Worm (Caenorhabditis elegans) whole organism, L1 larva: ENCODE results near the gene nspe-2.

Source experiments
- aha-1 ChIP-seq: fragments of 150-350 bp; optimal IDR thresholded peaks from 2 replicates; lab custom pipeline; 2014; ENCODE audit warnings: missing biosample characterization, missing genetic modification characterization
- aly-2 ChIP-seq: fragments of 150-350 bp; optimal IDR thresholded peaks from 2 replicates; lab custom pipeline; 2014; ENCODE audit warnings: missing biosample characterization, missing genetic modification characterization
- ama-1 ChIP-seq: fragments of 150-350 bp; optimal IDR thresholded peaks from 2 replicates; lab custom pipeline; 2014
- ceh-82 ChIP-seq, 3 experiments: fragments of 150-350 bp in 1 of 3; sonication (generic microtip) in 2 of 3; optimal IDR thresholded peaks; 2 replicates each; lab custom pipeline; 2014 to 2017; ENCODE audit warnings: missing biosample characterization in 3 of 3, missing genetic modification characterization in 3 of 3
- egl-27 ChIP-seq, 2 experiments: fragments of 150-350 bp in 1 of 2; sonication (generic microtip); optimal IDR thresholded peaks; 3 replicates each; lab custom pipeline; 2017 to 2018; ENCODE audit warnings: missing biosample characterization in 2 of 2, missing genetic modification characterization in 2 of 2, missing genetic modification reagents in 2 of 2
- grh-1 ChIP-seq: fragments of 200-800 bp; sonication (Bioruptor generic); IDR thresholded peaks from 2 replicates; pipeline ENCODE4 v1.3.6; 2022; ENCODE audit warnings: missing genetic modification reagents, missing genetic modification characterization, missing compliant biosample characterization
- nhr-12 ChIP-seq: sonication (generic microtip); optimal IDR thresholded peaks from 2 replicates; lab custom pipeline; 2017; ENCODE audit warnings: missing biosample characterization, missing genetic modification characterization
- ztf-11 ChIP-seq, 2 experiments: sonication (generic microtip); optimal IDR thresholded peaks; 2 replicates each; lab custom pipeline; 2016 to 2017; ENCODE audit warnings: missing genetic modification characterization in 2 of 2, missing biosample characterization in 1 of 2, missing compliant biosample characterization in 1 of 2

ce11 chrII:12634749-12635318, 15.6 kb upstream of the nspe-2 start, which contains the start of gene Y38E10A.17:
- TF ChIP-seq nhr-12 (tag; lab: Kevin White, UChicago) (no peak), grh-1 (GFP tag; lab: Robert Waterston, UW) (no peak), ztf-11 (tag; optimal IDR thresholded peaks at IDR 0.05; lab: Kevin White, UChicago) (no peak), aha-1 (no peak), ceh-82 (tag; optimal IDR thresholded peaks at IDR 0.05; lab: Kevin White, UChicago) (no peak), aly-2 (tag; lab: Kevin White, UChicago) (no peak), egl-27 (tag; optimal IDR thresholded peaks at IDR 0.05; lab: Kevin White, UChicago) (no peak), ama-1 (lab: Kevin White, UChicago) (no peak)
